Worm (Caenorhabditis elegans) whole organism, mixed stage, embryonic: ENCODE measurements around the gene B0393.5.

Experiments used
- hlh-1 ChIP-seq: fragments of 150-350 bp; optimal IDR thresholded peaks from 2 replicates; lab custom pipeline; 2014; ENCODE audit warnings: missing biosample characterization, missing genetic modification reagents, missing genetic modification characterization
- pha-4 ChIP-seq: fragments of 150-350 bp; optimal IDR thresholded peaks from 2 replicates; lab custom pipeline; 2018; ENCODE audit warnings: missing biosample characterization, missing genetic modification reagents, missing genetic modification characterization
- snpc-4 ChIP-seq: fragments of 150-350 bp; optimal IDR thresholded peaks from 2 replicates; lab custom pipeline; 2014; ENCODE audit warnings: missing biosample characterization, missing genetic modification characterization
- sptf-1 ChIP-seq: sonication (generic microtip); optimal IDR thresholded peaks from 2 replicates; lab custom pipeline; 2017; ENCODE audit warnings: mild to moderate bottlenecking, missing genetic modification characterization, moderate library complexity, missing compliant biosample characterization
- unc-62 ChIP-seq: fragments of 150-350 bp; optimal IDR thresholded peaks from 2 replicates; lab custom pipeline; 2014; ENCODE audit warnings: missing biosample characterization, missing genetic modification reagents, missing genetic modification characterization

DNA sequence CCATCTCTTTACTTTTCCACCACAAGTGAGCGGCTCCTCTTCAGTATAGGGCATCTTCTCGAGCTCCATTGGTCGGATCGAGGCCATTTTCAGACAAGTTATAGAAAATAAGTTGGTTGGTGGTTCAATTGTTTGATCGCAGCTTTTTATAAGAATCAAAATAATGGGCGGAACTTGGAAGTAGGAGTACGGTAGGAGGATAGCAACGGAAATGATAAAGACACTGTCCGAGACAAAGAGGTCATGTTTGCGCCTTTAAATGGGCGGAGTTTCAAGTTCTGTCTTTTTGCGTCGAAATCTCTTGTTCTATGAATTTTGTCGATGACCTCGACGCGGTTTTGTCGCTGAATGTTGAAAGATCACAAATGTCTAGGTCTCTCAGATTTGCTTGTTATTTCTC, 56.6 kb downstream of the B0393.5 start, which contains the start of gene F26A1.8:
- TF ChIP-seq sptf-1 (tag; lab: Kevin White, UChicago) (no peak), unc-62 (GFP tag; lab: Kevin White, UChicago) (no peak), hlh-1 (tag; lab: Kevin White, UChicago) (no peak), pha-4 (tag; lab: Kevin White, UChicago) (no peak), snpc-4 (tag; lab: Kevin White, UChicago) (no peak)
